Worm (Caenorhabditis elegans) whole organism, L4/young adult: ENCODE results near the gene srbc-17.

Experiments used
- W03F9.2 ChIP-seq: fragments of 150-350 bp; optimal IDR thresholded peaks from 2 replicates; lab custom pipeline; 2014; ENCODE audit warnings: missing biosample characterization, missing genetic modification characterization
- dao-5 ChIP-seq: sonication (generic microtip); optimal IDR thresholded peaks from 2 replicates; lab custom pipeline; 2016; ENCODE audit warnings: missing genotype, missing genetic modification characterization, moderate library complexity, missing compliant biosample characterization
- him-1 ChIP-seq: sonication (generic microtip); optimal IDR thresholded peaks from 2 replicates; lab custom pipeline; 2016; ENCODE audit warnings: missing genotype, missing genetic modification reagents, missing genetic modification characterization, missing compliant biosample characterization

ce11 chrV:2175242-2175641 lies 2.3 kb upstream of the srbc-17 start, which contains the start of gene C45H4.18:
- TF ChIP-seq W03F9.2: no peak
- TF ChIP-seq him-1 (tag; lab: Kevin White, UChicago): no peak
- TF ChIP-seq dao-5 (tag; lab: Kevin White, UChicago): no peak
